Worm (Caenorhabditis elegans) whole organism, L2 larva: Measurements from ENCODE around the gene dolk-1.

Experiments used
- C34F6.9 ChIP-seq: fragments of 150-350 bp; optimal IDR thresholded peaks from 2 replicates; lab custom pipeline; 2014; ENCODE audit warnings: missing biosample characterization, missing genetic modification characterization
- F13H6.1 ChIP-seq: sonication (generic microtip); optimal IDR thresholded peaks from 2 replicates; lab custom pipeline; 2016; ENCODE audit warnings: missing genetic modification characterization, missing compliant biosample characterization
- Y55F3AM.14 ChIP-seq: fragments of 200-800 bp; sonication (Bioruptor generic); optimal IDR thresholded peaks from 2 replicates; lab custom pipeline; 2018; ENCODE audit warnings: mild to moderate bottlenecking, missing genetic modification characterization, missing compliant biosample characterization
- ZK546.5 ChIP-seq: sonication (generic microtip); optimal IDR thresholded peaks from 2 replicates; lab custom pipeline; 2017; ENCODE audit warnings: missing biosample characterization, missing genetic modification characterization
- alr-1 ChIP-seq: fragments of 150-350 bp; optimal IDR thresholded peaks from 2 replicates; lab custom pipeline; 2014; ENCODE audit warnings: missing biosample characterization, missing genetic modification characterization
- aly-2 ChIP-seq: fragments of 150-350 bp; optimal IDR thresholded peaks from 2 replicates; lab custom pipeline; 2014; ENCODE audit warnings: missing biosample characterization, missing genetic modification characterization
- ama-1 ChIP-seq: fragments of 150-350 bp; optimal IDR thresholded peaks from 2 replicates; lab custom pipeline; 2018; ENCODE audit warnings: inconsistent platforms
- blmp-1 ChIP-seq: sonication (generic microtip); optimal IDR thresholded peaks from 2 replicates; lab custom pipeline; 2017; ENCODE audit warnings: missing genetic modification characterization, mild to moderate bottlenecking, missing compliant biosample characterization, antibody characterized with exemption, moderate library complexity; ENCODE audit not compliant: insufficient read depth
- crh-2 ChIP-seq: sonication (generic microtip); optimal IDR thresholded peaks from 2 replicates; lab custom pipeline; 2017; ENCODE audit warnings: missing biosample characterization, missing genetic modification characterization
- dmd-4 ChIP-seq: sonication (generic microtip); optimal IDR thresholded peaks from 2 replicates; lab custom pipeline; 2017; ENCODE audit warnings: missing biosample characterization, missing genetic modification characterization
- egl-27 ChIP-seq: sonication (generic microtip); optimal IDR thresholded peaks from 3 replicates; lab custom pipeline; 2017; ENCODE audit warnings: missing biosample characterization, missing genetic modification reagents, missing genetic modification characterization
- elt-1 ChIP-seq: fragments of 150-350 bp; optimal IDR thresholded peaks from 2 replicates; lab custom pipeline; 2014; ENCODE audit warnings: missing biosample characterization, missing genetic modification characterization
- elt-3 ChIP-seq: sonication (generic microtip); optimal IDR thresholded peaks from 2 replicates; lab custom pipeline; 2017; ENCODE audit warnings: missing biosample characterization, missing genetic modification characterization
- fos-1 ChIP-seq: fragments of 150-350 bp; optimal IDR thresholded peaks from 2 replicates; lab custom pipeline; 2014; ENCODE audit warnings: missing biosample characterization, missing genetic modification characterization
- gmeb-1 ChIP-seq: fragments of 150-350 bp; optimal IDR thresholded peaks from 2 replicates; lab custom pipeline; 2014; ENCODE audit warnings: missing biosample characterization, missing genetic modification characterization
- lin-11 ChIP-seq: fragments of 150-350 bp; sonication (generic microtip); optimal IDR thresholded peaks from 2 replicates; lab custom pipeline; 2014; ENCODE audit warnings: missing biosample characterization, missing genetic modification characterization, inconsistent platforms, mixed read lengths
- lin-13 ChIP-seq: fragments of 150-350 bp; optimal IDR thresholded peaks from 2 replicates; lab custom pipeline; 2014; ENCODE audit warnings: missing biosample characterization, missing genetic modification reagents, missing genetic modification characterization
- lin-39 ChIP-seq: fragments of 150-350 bp; optimal IDR thresholded peaks from 2 replicates; lab custom pipeline; 2014; ENCODE audit warnings: missing biosample characterization, missing genetic modification reagents, missing genetic modification characterization
- lsy-2 ChIP-seq, 2 experiments: fragments of 150-350 bp in 1 of 2; sonication (generic microtip) in 1 of 2; optimal IDR thresholded peaks; 2 replicates each; lab custom pipeline; 2014 to 2017; ENCODE audit warnings: missing biosample characterization in 2 of 2, missing genetic modification characterization in 2 of 2
- mab-5 ChIP-seq: fragments of 150-350 bp; optimal IDR thresholded peaks from 2 replicates; lab custom pipeline; 2014; ENCODE audit warnings: missing biosample characterization, missing genetic modification characterization
- mbf-1 ChIP-seq: sonication (generic microtip); optimal IDR thresholded peaks from 2 replicates; lab custom pipeline; 2017; ENCODE audit warnings: missing biosample characterization, missing genetic modification characterization
- mdl-1 ChIP-seq, 2 experiments: fragments of 150-350 bp in 1 of 2; sonication (generic microtip) in 1 of 2; optimal IDR thresholded peaks; 2 replicates each; lab custom pipeline; 2017; ENCODE audit warnings: missing biosample characterization in 2 of 2, missing genetic modification characterization in 2 of 2
- nhr-10 ChIP-seq: sonication (generic microtip); optimal IDR thresholded peaks from 2 replicates; lab custom pipeline; 2017; ENCODE audit warnings: missing biosample characterization, missing genetic modification characterization
- nhr-11 ChIP-seq: fragments of 150-350 bp; optimal IDR thresholded peaks from 2 replicates; lab custom pipeline; 2014; ENCODE audit warnings: missing biosample characterization, missing genetic modification characterization
- nhr-12 ChIP-seq: fragments of 150-350 bp; optimal IDR thresholded peaks from 2 replicates; lab custom pipeline; 2014; ENCODE audit warnings: missing biosample characterization, missing genetic modification characterization
- nhr-129 ChIP-seq: fragments of 150-350 bp; optimal IDR thresholded peaks from 2 replicates; lab custom pipeline; 2014; ENCODE audit warnings: missing biosample characterization, missing genetic modification characterization
- nhr-21 ChIP-seq: fragments of 150-350 bp; optimal IDR thresholded peaks from 2 replicates; lab custom pipeline; 2014; ENCODE audit warnings: missing biosample characterization, missing genetic modification characterization
- nhr-25 ChIP-seq: fragments of 150-350 bp; sonication (generic microtip); optimal IDR thresholded peaks from 3 replicates; lab custom pipeline; 2014; ENCODE audit warnings: missing biosample characterization, missing genetic modification characterization
- nhr-6 ChIP-seq: fragments of 150-350 bp; optimal IDR thresholded peaks from 2 replicates; lab custom pipeline; 2014; ENCODE audit warnings: missing biosample characterization, missing genetic modification characterization
- nhr-77 ChIP-seq: fragments of 150-350 bp; optimal IDR thresholded peaks from 2 replicates; lab custom pipeline; 2014; ENCODE audit warnings: missing biosample characterization, missing genetic modification characterization
- peb-1 ChIP-seq: fragments of 150-350 bp; optimal IDR thresholded peaks from 2 replicates; lab custom pipeline; 2014; ENCODE audit warnings: missing biosample characterization, missing genetic modification characterization
- sem-4 ChIP-seq: fragments of 150-350 bp; optimal IDR thresholded peaks from 2 replicates; lab custom pipeline; 2014; ENCODE audit warnings: missing biosample characterization, missing genetic modification reagents, missing genetic modification characterization
- skn-1 ChIP-seq: sonication (generic microtip); optimal IDR thresholded peaks from 2 replicates; lab custom pipeline; 2017; ENCODE audit warnings: missing biosample characterization, missing genetic modification characterization
- sma-3 ChIP-seq: sonication (generic microtip); optimal IDR thresholded peaks from 2 replicates; lab custom pipeline; 2016; ENCODE audit warnings: missing genetic modification reagents, missing genetic modification characterization, missing compliant biosample characterization
- sma-9 ChIP-seq, 2 experiments: fragments of 150-350 bp in 1 of 2; sonication (generic microtip) in 1 of 2; optimal IDR thresholded peaks; 2 replicates each; lab custom pipeline; 2014 to 2016; ENCODE audit warnings: missing genetic modification characterization in 2 of 2, mild to moderate bottlenecking in 1 of 2, missing biosample characterization in 1 of 2, missing compliant biosample characterization in 1 of 2, missing genetic modification reagents in 1 of 2, moderate library complexity in 1 of 2
- snpc-4 ChIP-seq: fragments of 150-350 bp; optimal IDR thresholded peaks from 2 replicates; lab custom pipeline; 2014; ENCODE audit warnings: missing biosample characterization, missing genetic modification characterization
- unc-39 ChIP-seq: fragments of 150-350 bp; optimal IDR thresholded peaks from 2 replicates; lab custom pipeline; 2014; ENCODE audit warnings: missing biosample characterization, missing genetic modification characterization
- unc-55 ChIP-seq: fragments of 150-350 bp; sonication (generic microtip); optimal IDR thresholded peaks from 3 replicates; lab custom pipeline; 2014; ENCODE audit warnings: missing biosample characterization, missing genetic modification reagents, missing genetic modification characterization
- unc-62 ChIP-seq: fragments of 150-350 bp; optimal IDR thresholded peaks from 2 replicates; lab custom pipeline; 2014; ENCODE audit warnings: missing biosample characterization, missing genetic modification reagents, missing genetic modification characterization
- zag-1 ChIP-seq: fragments of 150-350 bp; optimal IDR thresholded peaks from 2 replicates; lab custom pipeline; 2014; ENCODE audit warnings: missing biosample characterization, missing genetic modification characterization
- ztf-1 ChIP-seq: fragments of 200-800 bp; sonication (Bioruptor generic); conservative IDR thresholded peaks from 2 replicates; pipeline ENCODE4 v1.3.6; 2022; ENCODE audit warnings: missing genetic modification characterization, missing compliant biosample characterization
- ztf-11 ChIP-seq: sonication (generic microtip); optimal IDR thresholded peaks from 2 replicates; lab custom pipeline; 2017; ENCODE audit warnings: missing biosample characterization, missing genetic modification characterization
- ztf-4 ChIP-seq: fragments of 150-350 bp; optimal IDR thresholded peaks from 2 replicates; lab custom pipeline; 2014; ENCODE audit warnings: missing biosample characterization, missing genetic modification characterization

dolk-1 gene

ce11 chrIII:11933539-11933938, at the start of gene dolk-1:
dolk-1 (minus strand) TSS chrIII:11933639.
- TF ChIP-seq nhr-12 (tag; lab: Kevin White, UChicago): no peak
- no peak for TF ChIP-seq nhr-6
- TF ChIP-seq nhr-10 (tag; lab: Kevin White, UChicago): no peak
- TF ChIP-seq lin-11 (tag; lab: Kevin White, UChicago): no peak
- TF ChIP-seq nhr-11 (tag; lab: Kevin White, UChicago): no peak
- no peak for TF ChIP-seq elt-3 (tag; lab: Kevin White, UChicago)
- TF ChIP-seq dmd-4 (tag; lab: Kevin White, UChicago): no peak
- TF ChIP-seq peb-1 (tag; lab: Kevin White, UChicago): no peak
- TF ChIP-seq aly-2 (tag; lab: Kevin White, UChicago): no peak
- no peak for TF ChIP-seq lin-13 (GFP tag; lab: Kevin White, UChicago)
- no peak for TF ChIP-seq mbf-1
- TF ChIP-seq sem-4 (tag; lab: Kevin White, UChicago): no peak
- TF ChIP-seq nhr-129 (tag; lab: Kevin White, UChicago): no peak
- TF ChIP-seq mdl-1 (tag; optimal IDR thresholded peaks at IDR 0.05; lab: Kevin White, UChicago): no peak
- no peak for TF ChIP-seq skn-1 (tag; lab: Kevin White, UChicago)

DNA sequence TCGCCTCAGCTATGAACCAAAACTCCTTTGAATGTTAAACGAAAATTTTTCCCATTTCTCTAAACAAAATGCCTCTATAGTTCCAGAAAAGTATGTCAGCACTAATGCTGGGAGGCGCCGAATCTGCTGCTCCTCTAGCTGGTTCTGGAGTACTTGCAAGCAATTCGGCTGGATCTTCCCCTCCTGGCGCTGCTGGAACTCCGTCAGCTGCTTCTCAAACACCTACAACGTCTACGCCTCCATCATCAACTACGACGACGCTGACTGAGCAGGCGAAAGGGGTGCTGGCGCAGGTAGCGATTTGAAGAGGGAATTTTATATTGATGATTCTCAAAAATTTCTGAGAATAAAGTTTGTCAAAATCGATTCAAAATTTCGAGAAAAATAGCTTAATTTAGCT, 49.0 kb upstream of the dolk-1 start:
- no peak for TF ChIP-seq nhr-21 (tag; lab: Kevin White, UChicago)
- TF ChIP-seq unc-39 (tag; lab: Kevin White, UChicago): no peak
- TF ChIP-seq F13H6.1: no peak
- no peak for TF ChIP-seq C34F6.9 (tag; lab: Kevin White, UChicago)
- TF ChIP-seq lin-39 (tag; lab: Kevin White, UChicago): no peak
- TF ChIP-seq ztf-11 (tag; lab: Kevin White, UChicago): no peak
- TF ChIP-seq lsy-2 (tag; optimal IDR thresholded peaks at IDR 0.05; lab: Kevin White, UChicago): no peak
- no peak for TF ChIP-seq ztf-1 (GFP tag; lab: Robert Waterston, UW)
- no peak for TF ChIP-seq nhr-129 (tag; lab: Kevin White, UChicago)
- TF ChIP-seq egl-27 (tag; lab: Kevin White, UChicago): no peak
- no peak for TF ChIP-seq nhr-77 (tag; lab: Kevin White, UChicago)
- TF ChIP-seq lin-13 (GFP tag; lab: Kevin White, UChicago): no peak
- TF ChIP-seq, all 48 proteins: peak for 0

DNA sequence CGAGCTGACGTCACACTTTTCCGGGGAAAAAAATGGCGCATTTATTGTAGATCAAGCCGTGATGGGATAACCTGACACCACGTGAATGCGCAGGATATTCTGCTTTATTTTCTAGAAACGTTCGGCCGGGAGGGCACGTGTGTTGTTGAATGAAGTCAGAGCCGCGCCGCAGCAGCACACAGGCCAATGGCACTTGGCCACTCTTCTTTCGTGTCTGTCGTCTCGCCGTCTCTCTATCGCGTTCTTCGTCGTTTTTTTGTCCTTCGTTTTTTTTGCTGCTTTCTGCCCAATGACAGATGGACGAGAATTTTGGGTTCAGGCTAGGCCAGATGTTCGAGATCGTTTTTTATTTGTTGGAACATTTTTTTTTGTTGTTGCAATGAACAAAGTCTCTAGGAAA, 48.1 kb upstream of the dolk-1 start:
- TF ChIP-seq lsy-2 (tag; optimal IDR thresholded peaks at IDR 0.05; lab: Kevin White, UChicago) (peak in 1 of 2 experiments; percentile 46), C34F6.9 (tag; lab: Kevin White, UChicago) (peak; percentile 70), dmd-4 (tag; lab: Kevin White, UChicago) (no peak), unc-62 (GFP tag; lab: Kevin White, UChicago) (no peak), unc-55 (peak; percentile 42), nhr-21 (tag; lab: Kevin White, UChicago) (no peak), mdl-1 (tag; optimal IDR thresholded peaks at IDR 0.05; lab: Kevin White, UChicago) (peak in 1 of 2 experiments; percentile 15), sem-4 (tag; lab: Kevin White, UChicago) (peak; percentile 30), nhr-129 (tag; lab: Kevin White, UChicago) (peak; percentile 63), ztf-1 (GFP tag; lab: Robert Waterston, UW) (no peak), mab-5 (tag; lab: Kevin White, UChicago) (no peak), lin-11 (tag; lab: Kevin White, UChicago) (no peak), ama-1 (lab: Kevin White, UChicago) (no peak), sma-9 (GFP tag; optimal IDR thresholded peaks at IDR 0.05; lab: Kevin White, UChicago) (no peak), sma-9 (tag; optimal IDR thresholded peaks at IDR 0.05; lab: Kevin White, UChicago) (no peak), lin-13 (GFP tag; lab: Kevin White, UChicago) (peak; percentile 41), skn-1 (tag; lab: Kevin White, UChicago) (no peak), blmp-1 (tag; lab: Kevin White, UChicago) (no peak), nhr-25 (no peak), Y55F3AM.14 (no peak), crh-2 (tag; lab: Kevin White, UChicago) (peak; percentile 24), ztf-11 (tag; lab: Kevin White, UChicago) (no peak), elt-3 (tag; lab: Kevin White, UChicago) (no peak), sma-3 (GFP tag; lab: Kevin White, UChicago) (no peak), lin-39 (tag; lab: Kevin White, UChicago) (no peak), alr-1 (tag; lab: Kevin White, UChicago) (no peak), mbf-1 (no peak), ztf-4 (tag; lab: Kevin White, UChicago) (no peak), unc-39 (tag; lab: Kevin White, UChicago) (no peak), zag-1 (tag; lab: Kevin White, UChicago) (no peak), aly-2 (tag; lab: Kevin White, UChicago) (no peak), elt-1 (tag; lab: Kevin White, UChicago) (no peak), fos-1 (tag; lab: Kevin White, UChicago) (peak; percentile 27), nhr-77 (tag; lab: Kevin White, UChicago) (no peak), snpc-4 (tag; lab: Kevin White, UChicago) (no peak), gmeb-1 (tag; lab: Kevin White, UChicago) (no peak), ZK546.5 (no peak)
